Fruit fly (Drosophila melanogaster): ENCODE results near the gene GluRIB.

The GluRIB gene

DNA sequence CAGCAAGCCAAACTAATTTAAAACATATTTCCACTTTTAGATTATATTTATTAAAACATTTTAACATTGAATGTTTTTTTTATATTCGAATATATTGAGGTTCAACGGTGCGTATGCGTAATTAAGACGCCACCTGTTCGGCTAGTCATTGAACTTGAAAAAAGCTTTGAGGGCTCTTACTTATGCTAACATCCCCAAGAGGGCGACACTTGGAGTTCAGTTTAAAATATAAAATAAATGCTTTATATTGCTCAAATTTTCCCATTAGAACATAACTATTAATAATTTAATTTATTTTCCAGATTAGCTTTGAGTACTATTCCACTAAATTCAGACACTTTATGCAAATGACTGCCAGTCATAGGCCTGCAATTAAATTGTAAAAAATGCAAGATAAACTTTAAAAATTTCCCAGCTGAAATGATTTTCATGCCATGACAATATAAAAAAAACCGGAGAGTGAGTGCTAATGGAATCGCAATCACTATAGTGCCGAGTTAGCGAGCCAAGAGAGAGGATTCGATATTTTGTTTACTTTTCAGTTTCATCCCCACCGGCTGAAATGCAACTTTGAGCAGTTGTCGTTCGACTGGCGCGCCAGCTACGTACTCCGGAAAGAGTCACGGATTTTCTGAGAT is 82.1 kb downstream of the GluRIB start, which contains the start of gene PGRP-LA (continued):
- no peak for TF ChIP-seq CG13624 (GFP tag; optimal IDR thresholded peaks at IDR 0.05)
- peak; percentile 30 for TF ChIP-seq CG9437 (GFP tag; optimal IDR thresholded peaks at IDR 0.05)
- TF ChIP-seq Sox100B (GFP tag; optimal IDR thresholded peaks at IDR 0.05) = peak; percentile 20
- TF ChIP-seq ATbp (GFP tag; optimal IDR thresholded peaks at IDR 0.05) = peak; percentile 15
- TF ChIP-seq Hr51 (GFP tag; optimal IDR thresholded peaks at IDR 0.05) = peak in 1 of 2 experiments; percentile 52
- TF ChIP-seq row (GFP tag; IDR thresholded peaks at IDR 0.05) = 0 out of 3 replicates have a peak, but pooled peaks have one; percentile 9
- TF ChIP-seq HLHmδ (GFP tag; optimal IDR thresholded peaks at IDR 0.05) = no peak
- peak; percentile 54 for TF ChIP-seq E2f2 (GFP tag; IDR thresholded peaks at IDR 0.05)
- TF ChIP-seq CG5245 (GFP tag; optimal IDR thresholded peaks at IDR 0.05) = peak; percentile 25
- TF ChIP-seq lilli (GFP tag; optimal IDR thresholded peaks at IDR 0.05) = peak; percentile 29
- TF ChIP-seq sr (GFP tag; IDR thresholded peaks at IDR 0.05) = no peak
- peak; percentile 80 for TF ChIP-seq CG14965 (GFP tag; optimal IDR thresholded peaks at IDR 0.05; ENCODE audit: borderline replicate concordance)
- TF ChIP-seq unpg (GFP tag; optimal IDR thresholded peaks at IDR 0.05) = peak; percentile 46
- TF ChIP-seq ewg (GFP tag; optimal IDR thresholded peaks at IDR 0.05) = peak; percentile 11
- TF ChIP-seq zfh1 (GFP tag; IDR thresholded peaks at IDR 0.05) = peak; percentile 34; the same call in 1 of the 3 replicates
- TF ChIP-seq sisA (GFP tag; IDR thresholded peaks at IDR 0.05) = peak; percentile 11; the same call in 1 of the 2 replicates
- peak; percentile 46 for TF ChIP-seq lab (GFP tag; optimal IDR thresholded peaks at IDR 0.05)
- TF ChIP-seq sens (GFP tag) = peak; percentile 77
- no peak for TF ChIP-seq sens-2 (GFP tag; IDR thresholded peaks at IDR 0.05)
- peak; percentile 56 for TF ChIP-seq Meics (GFP tag; optimal IDR thresholded peaks at IDR 0.05)
- peak; percentile 54 for TF ChIP-seq Myb (GFP tag; optimal IDR thresholded peaks at IDR 0.05)
- TF ChIP-seq Fer3 (tag; optimal IDR thresholded peaks at IDR 0.05) = peak; percentile 29
- TF ChIP-seq nom (GFP tag; optimal IDR thresholded peaks at IDR 0.05) = no peak
- TF ChIP-seq CG17385 (GFP tag; optimal IDR thresholded peaks at IDR 0.05) = peak; percentile 22
- peak; percentile 95 for TF ChIP-seq CTCF (GFP tag; optimal IDR thresholded peaks at IDR 0.05)
- TF ChIP-seq az2 (GFP tag; optimal IDR thresholded peaks at IDR 0.05) = peak; percentile 1
- peak; percentile 39 for TF ChIP-seq grau (tag; optimal IDR thresholded peaks at IDR 0.05)
- TF ChIP-seq caup (GFP tag; optimal IDR thresholded peaks at IDR 0.05; ENCODE audit: severe bottlenecking) = peak; percentile 31
- no peak for TF ChIP-seq Adf1 (GFP tag; IDR thresholded peaks at IDR 0.05)
- TF ChIP-seq CG11247 (GFP tag; IDR thresholded peaks at IDR 0.05) = peak; percentile 80
- TF ChIP-seq CG15269 (tag; optimal IDR thresholded peaks at IDR 0.05) = peak; percentile 51
- peak; percentile 68; the same call in 2 of the 3 replicates for TF ChIP-seq dysf (GFP tag; IDR thresholded peaks at IDR 0.05)
- TF ChIP-seq prd (optimal IDR thresholded peaks at IDR 0.05) = no peak
- no peak for TF ChIP-seq prd (GFP tag; IDR thresholded peaks at IDR 0.05)
- peak; percentile 46 for TF ChIP-seq NfI (GFP tag; optimal IDR thresholded peaks at IDR 0.05)
- no peak for TF ChIP-seq disco-r (GFP tag; optimal IDR thresholded peaks at IDR 0.05)
- TF ChIP-seq CG8290 (GFP tag; optimal IDR thresholded peaks at IDR 0.05) = no peak
- peak in 1 of 2 experiments; percentile 40 for TF ChIP-seq CG8290 (tag; optimal IDR thresholded peaks at IDR 0.05)
- TF ChIP-seq schlank (tag; optimal IDR thresholded peaks at IDR 0.05) = no peak
- peak; percentile 22 for TF ChIP-seq CG9817 (tag; optimal IDR thresholded peaks at IDR 0.05)
- TF ChIP-seq CG10431 (GFP tag; optimal IDR thresholded peaks at IDR 0.05) = peak; percentile 19
- no peak for TF ChIP-seq Hr78 (GFP tag; optimal IDR thresholded peaks at IDR 0.05)
- peak; percentile 57 for TF ChIP-seq slbo (GFP tag; IDR thresholded peaks at IDR 0.05)
- TF ChIP-seq lmd (GFP tag; IDR thresholded peaks at IDR 0.05) = peak; percentile 47; the same call in 1 of the 2 replicates
- TF ChIP-seq ase (GFP tag; IDR thresholded peaks at IDR 0.05) = peak; percentile 24; the same call in 1 of the 3 replicates
- peak; percentile 21 for TF ChIP-seq CG6765 (GFP tag; optimal IDR thresholded peaks at IDR 0.05)
- peak; percentile 36 for TF ChIP-seq CG3281 (GFP tag; optimal IDR thresholded peaks at IDR 0.05)
- TF ChIP-seq CG14441 (GFP tag; IDR thresholded peaks at IDR 0.05) = 0 out of 2 replicates have a peak, but pooled peaks have one; percentile 52
- TF ChIP-seq pan (optimal IDR thresholded peaks at IDR 0.05) = no peak
- peak in 1 of 2 experiments; percentile 52 for TF ChIP-seq pan (GFP tag; optimal IDR thresholded peaks at IDR 0.05 in 1 of 2, IDR thresholded peaks at IDR 0.05 in 1 of 2)

All from whole organism, embryonic.